Fruit fly (Drosophila melanogaster): ENCODE results near the gene wake.

Gene wake

DNA sequence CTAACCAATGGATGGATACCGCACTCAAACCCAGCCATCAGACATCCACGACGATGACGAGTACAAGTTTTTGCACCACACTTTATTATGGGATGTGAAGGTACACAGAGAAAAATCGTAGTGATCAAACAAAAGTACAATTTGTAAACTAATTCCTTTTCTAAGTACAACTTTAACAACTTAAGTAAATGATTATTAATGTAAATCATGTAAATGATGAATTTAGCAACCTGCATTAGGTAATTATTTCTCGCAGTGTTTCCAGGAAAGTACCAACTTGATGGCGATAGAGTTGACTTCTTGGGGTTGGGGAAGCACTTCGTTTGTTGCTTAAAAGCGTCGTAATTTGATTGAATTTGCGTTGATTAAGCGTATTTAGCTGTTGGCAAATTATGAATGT, 23.5 kb downstream of the wake start (continued):
- TF ChIP-seq caup (GFP tag; optimal IDR thresholded peaks at IDR 0.05; ENCODE audit: severe bottlenecking) = peak; percentile 30
- peak; percentile 41; the same call in 2 of the 3 replicates for TF ChIP-seq B-H1 (GFP tag; IDR thresholded peaks at IDR 0.05)
- TF ChIP-seq CG14667 (GFP tag; IDR thresholded peaks at IDR 0.05) = 0 out of 2 replicates have a peak, but pooled peaks have one; percentile 13
- peak; percentile 11 for TF ChIP-seq CG18476 (GFP tag; optimal IDR thresholded peaks at IDR 0.05)
- TF ChIP-seq D (optimal IDR thresholded peaks at IDR 0.05) = no peak
- TF ChIP-seq D (GFP tag; optimal IDR thresholded peaks at IDR 0.05) = peak; percentile 23
- no peak for TF ChIP-seq HmgD (GFP tag; optimal IDR thresholded peaks at IDR 0.05)
- TF ChIP-seq CG11247 (GFP tag; IDR thresholded peaks at IDR 0.05) = no peak
- TF ChIP-seq CG7786 (GFP tag; optimal IDR thresholded peaks at IDR 0.05) = peak; percentile 60
- TF ChIP-seq CG12942 (GFP tag; optimal IDR thresholded peaks at IDR 0.05) = peak; percentile 45
- TF ChIP-seq CG7963 (GFP tag; IDR thresholded peaks at IDR 0.05; ENCODE audit: partially characterized antibody) = no peak
- TF ChIP-seq pfk (GFP tag; optimal IDR thresholded peaks at IDR 0.05) = no peak
- TF ChIP-seq YL-1 (GFP tag; optimal IDR thresholded peaks at IDR 0.05) = no peak
- TF ChIP-seq CG11398 (GFP tag; optimal IDR thresholded peaks at IDR 0.05) = no peak
- no peak for TF ChIP-seq ERR (GFP tag; optimal IDR thresholded peaks at IDR 0.05)
- peak; percentile 63 for TF ChIP-seq jing (GFP tag; optimal IDR thresholded peaks at IDR 0.05)
- TF ChIP-seq Hand (GFP tag; optimal IDR thresholded peaks at IDR 0.05) = peak; percentile 45
- peak; percentile 12; the same call in 1 of the 2 replicates for TF ChIP-seq Ravus (GFP tag; IDR thresholded peaks at IDR 0.05)
- no peak for TF ChIP-seq dm (GFP tag; optimal IDR thresholded peaks at IDR 0.05)
- peak; percentile 35 for TF ChIP-seq CG6254 (GFP tag; optimal IDR thresholded peaks at IDR 0.05)
- TF ChIP-seq tgo (GFP tag; IDR thresholded peaks at IDR 0.05) = peak; percentile 55
- TF ChIP-seq ind (GFP tag; optimal IDR thresholded peaks at IDR 0.05) = peak; percentile 68
- no peak for TF ChIP-seq CG17912 (GFP tag; optimal IDR thresholded peaks at IDR 0.05)
- no peak for TF ChIP-seq CG17612 (GFP tag; IDR thresholded peaks at IDR 0.05)
- no peak for TF ChIP-seq gcm (GFP tag; optimal IDR thresholded peaks at IDR 0.05)
- TF ChIP-seq CG18619 (GFP tag; optimal IDR thresholded peaks at IDR 0.05) = peak; percentile 57
- TF ChIP-seq D19B (GFP tag; optimal IDR thresholded peaks at IDR 0.05) = no peak
- TF ChIP-seq Gsc (GFP tag; IDR thresholded peaks at IDR 0.05) = no peak
- peak; percentile 63 for TF ChIP-seq sob (GFP tag; IDR thresholded peaks at IDR 0.05)
- TF ChIP-seq Doc3 (GFP tag; IDR thresholded peaks at IDR 0.05; ENCODE audit: partially characterized antibody) = no peak
- peak; percentile 22 for TF ChIP-seq CG12299 (tag; optimal IDR thresholded peaks at IDR 0.05)
- no peak for TF ChIP-seq Dp (GFP tag; optimal IDR thresholded peaks at IDR 0.05)
- peak; percentile 35 for TF ChIP-seq CG5180 (GFP tag; optimal IDR thresholded peaks at IDR 0.05)
- TF ChIP-seq CG10147 (GFP tag; optimal IDR thresholded peaks at IDR 0.05) = peak; percentile 72
- no peak for TF ChIP-seq CG13123 (GFP tag; optimal IDR thresholded peaks at IDR 0.05)
- no peak for TF ChIP-seq ftz-f1 (GFP tag; optimal IDR thresholded peaks at IDR 0.05)
- 0 out of 2 replicates have a peak, but pooled peaks have one; percentile 13 for TF ChIP-seq CG4360 (GFP tag; IDR thresholded peaks at IDR 0.05)
- TF ChIP-seq ham (GFP tag; IDR thresholded peaks at IDR 0.05) = no peak
- TF ChIP-seq zfh2 (GFP tag; optimal IDR thresholded peaks at IDR 0.05) = no peak
- TF ChIP-seq CG10565 (GFP tag; optimal IDR thresholded peaks at IDR 0.05) = no peak
- TF ChIP-seq phol (tag; optimal IDR thresholded peaks at IDR 0.05) = peak; percentile 71
- TF ChIP-seq unc-4 (GFP tag; IDR thresholded peaks at IDR 0.05; ENCODE audit: partially characterized antibody) = no peak
- no peak for TF ChIP-seq chm (GFP tag; IDR thresholded peaks at IDR 0.05)
- TF ChIP-seq odd (GFP tag; optimal IDR thresholded peaks at IDR 0.05) = peak; percentile 39
- no peak for TF ChIP-seq CG11723 (GFP tag; optimal IDR thresholded peaks at IDR 0.05)
- TF ChIP-seq Scr (GFP tag; IDR thresholded peaks at IDR 0.05; ENCODE audit: partially characterized antibody) = no peak
- TF ChIP-seq CG4730 (GFP tag; IDR thresholded peaks at IDR 0.05) = no peak
- peak; percentile 27 for TF ChIP-seq tx (GFP tag; optimal IDR thresholded peaks at IDR 0.05)
- no peak for TF ChIP-seq NK7.1 (GFP tag; optimal IDR thresholded peaks at IDR 0.05)
- TF ChIP-seq fru (optimal IDR thresholded peaks at IDR 0.05) = no peak
- TF ChIP-seq Usf (GFP tag; optimal IDR thresholded peaks at IDR 0.05) = no peak
- TF ChIP-seq fd3F (GFP tag; optimal IDR thresholded peaks at IDR 0.05) = peak; percentile 64
